Fruit fly (Drosophila melanogaster): Measurements from ENCODE around the gene CG4259.

dm6 chr2L:2177969-2178809 lies 49.2 kb upstream of the CG4259 start, which contains the start of gene aop:
- TF ChIP-seq br (GFP tag; optimal IDR thresholded peaks at IDR 0.05) (no peak), pan (optimal IDR thresholded peaks at IDR 0.05) (no peak), Dif (GFP tag; optimal IDR thresholded peaks at IDR 0.05; ENCODE audit: partially characterized antibody) (peak; percentile 68), dsf (GFP tag; optimal IDR thresholded peaks at IDR 0.05; ENCODE audit: borderline replicate concordance) (no peak), usp (GFP tag; optimal IDR thresholded peaks at IDR 0.05) (no peak), Sp1 (GFP tag; optimal IDR thresholded peaks at IDR 0.05) (peak; percentile 67), fru (GFP tag; optimal IDR thresholded peaks at IDR 0.05) (peak; percentile 11), HLH106 (tag; optimal IDR thresholded peaks at IDR 0.05) (peak; percentile 18), Vsx2 (GFP tag; optimal IDR thresholded peaks at IDR 0.05; ENCODE audit: partially characterized antibody) (peak; percentile 54)

Measured in whole organism, wandering third instar larva.